Worm (Caenorhabditis elegans) whole organism, late embryonic: ENCODE results near the gene tgn-38.

Experiments used
- C38D4.7 ChIP-seq: fragments of 200-800 bp; sonication (Bioruptor generic); optimal IDR thresholded peaks from 2 replicates; lab custom pipeline; 2018; ENCODE audit warnings: mild to moderate bottlenecking, missing genetic modification characterization, moderate library complexity, missing compliant biosample characterization
- F13H6.1 ChIP-seq: sonication (generic microtip); optimal IDR thresholded peaks from 2 replicates; lab custom pipeline; 2016; ENCODE audit warnings: missing genetic modification characterization, missing compliant biosample characterization
- Y22D7AL.16 ChIP-seq: sonication (generic microtip); optimal IDR thresholded peaks from 2 replicates; lab custom pipeline; 2016; ENCODE audit warnings: missing genetic modification characterization, missing compliant biosample characterization
- ceh-18 ChIP-seq: sonication (generic microtip); optimal IDR thresholded peaks from 2 replicates; lab custom pipeline; 2016; ENCODE audit warnings: missing genetic modification characterization, missing compliant biosample characterization
- ceh-30 ChIP-seq: fragments of 150-350 bp; optimal IDR thresholded peaks from 2 replicates; lab custom pipeline; 2014; ENCODE audit warnings: missing biosample characterization, missing genetic modification characterization
- ceh-45 ChIP-seq: fragments of 200-800 bp; sonication (Bioruptor generic); IDR thresholded peaks from 2 replicates; pipeline ENCODE4 v1.3.6; 2022; ENCODE audit warnings: missing genetic modification reagents, missing genetic modification characterization, missing compliant biosample characterization
- ceh-48 ChIP-seq: sonication (generic microtip); optimal IDR thresholded peaks from 2 replicates; lab custom pipeline; 2016; ENCODE audit warnings: missing genetic modification characterization, inconsistent platforms, missing compliant biosample characterization
- ceh-6 ChIP-seq: fragments of 200-800 bp; sonication (Bioruptor generic); optimal IDR thresholded peaks from 2 replicates; lab custom pipeline; 2018; ENCODE audit warnings: mild to moderate bottlenecking, missing genetic modification characterization, missing compliant biosample characterization
- ceh-9 ChIP-seq: sonication (generic microtip); optimal IDR thresholded peaks from 2 replicates; lab custom pipeline; 2016; ENCODE audit warnings: mild to moderate bottlenecking, missing genetic modification characterization, inconsistent platforms, missing compliant biosample characterization
- elt-2 ChIP-seq: sonication (generic microtip); optimal IDR thresholded peaks from 2 replicates; lab custom pipeline; 2016; ENCODE audit warnings: missing genetic modification reagents, missing genetic modification characterization, missing compliant biosample characterization
- ets-4 ChIP-seq: sonication (generic microtip); optimal IDR thresholded peaks from 2 replicates; lab custom pipeline; 2016; ENCODE audit warnings: missing genetic modification characterization, missing compliant biosample characterization
- eyg-1 ChIP-seq: sonication (generic microtip); optimal IDR thresholded peaks from 2 replicates; lab custom pipeline; 2016; ENCODE audit warnings: missing genotype, missing genetic modification characterization, missing compliant biosample characterization
- fax-1 ChIP-seq: sonication (generic microtip); optimal IDR thresholded peaks from 2 replicates; lab custom pipeline; 2016; ENCODE audit warnings: missing genotype, missing genetic modification characterization, missing compliant biosample characterization
- fkh-6 ChIP-seq: sonication (generic microtip); optimal IDR thresholded peaks from 2 replicates; lab custom pipeline; 2016; ENCODE audit warnings: missing genetic modification characterization, missing compliant biosample characterization
- gmeb-2 ChIP-seq: sonication (generic microtip); optimal IDR thresholded peaks from 2 replicates; lab custom pipeline; 2016; ENCODE audit warnings: missing genetic modification characterization, inconsistent platforms, missing compliant biosample characterization
- hlh-13 ChIP-seq: fragments of 200-800 bp; sonication (Bioruptor generic); optimal IDR thresholded peaks from 2 replicates; lab custom pipeline; 2018; ENCODE audit warnings: mild to moderate bottlenecking, missing genetic modification characterization, missing compliant biosample characterization
- hlh-30 ChIP-seq: sonication (generic microtip); optimal IDR thresholded peaks from 2 replicates; lab custom pipeline; 2017; ENCODE audit warnings: antibody characterized with exemption, missing genetic modification characterization, missing compliant biosample characterization; ENCODE audit not compliant: insufficient read depth
- hlh-6 ChIP-seq: sonication (generic microtip); optimal IDR thresholded peaks from 2 replicates; lab custom pipeline; 2016; ENCODE audit warnings: missing genotype, missing genetic modification characterization, missing compliant biosample characterization
- madf-2 ChIP-seq: sonication (generic microtip); optimal IDR thresholded peaks from 2 replicates; lab custom pipeline; 2017; ENCODE audit warnings: missing genetic modification characterization, missing compliant biosample characterization
- nhr-232 ChIP-seq: sonication (generic microtip); optimal IDR thresholded peaks from 2 replicates; lab custom pipeline; 2016; ENCODE audit warnings: missing genetic modification characterization, missing compliant biosample characterization
- odd-2 ChIP-seq: sonication (generic microtip); optimal IDR thresholded peaks from 2 replicates; lab custom pipeline; 2017; ENCODE audit warnings: antibody characterized with exemption, mild to moderate bottlenecking, missing genetic modification characterization, missing compliant biosample characterization
- pat-9 ChIP-seq: fragments of 200-800 bp; sonication (Bioruptor generic); optimal IDR thresholded peaks from 2 replicates; lab custom pipeline; 2018; ENCODE audit warnings: mild to moderate bottlenecking, missing genetic modification characterization, moderate library complexity, missing compliant biosample characterization
- pqm-1 ChIP-seq: sonication (generic microtip); optimal IDR thresholded peaks from 2 replicates; lab custom pipeline; 2016; ENCODE audit warnings: missing genetic modification characterization, missing compliant biosample characterization
- pros-1 ChIP-seq: fragments of 150-350 bp; optimal IDR thresholded peaks from 2 replicates; lab custom pipeline; 2014; ENCODE audit warnings: missing biosample characterization, missing genetic modification reagents, missing genetic modification characterization
- sox-2 ChIP-seq: fragments of 200-800 bp; sonication (Bioruptor generic); IDR thresholded peaks from 2 replicates; pipeline ENCODE4 v1.3.6; 2022; ENCODE audit warnings: missing genetic modification reagents, missing genetic modification characterization, missing compliant biosample characterization
- syd-9 ChIP-seq: sonication (generic microtip); optimal IDR thresholded peaks from 2 replicates; lab custom pipeline; 2016; ENCODE audit warnings: mild to moderate bottlenecking, missing genetic modification characterization, moderate library complexity, missing compliant biosample characterization
- tbx-2 ChIP-seq: sonication (generic microtip); optimal IDR thresholded peaks from 2 replicates; lab custom pipeline; 2016; ENCODE audit warnings: missing genetic modification characterization, missing compliant biosample characterization
- tbx-7 ChIP-seq: sonication (generic microtip); optimal IDR thresholded peaks from 2 replicates; lab custom pipeline; 2016; ENCODE audit warnings: missing genotype, missing genetic modification characterization, missing compliant biosample characterization
- unc-3 ChIP-seq, 2 experiments: fragments of 200-800 bp in 1 of 2; sonication (Bioruptor generic) in 1 of 2; sonication (generic microtip) in 1 of 2; conservative IDR thresholded peaks in 1 of 2; optimal IDR thresholded peaks in 1 of 2; 2 replicates each; pipeline versions ENCODE4 v1.3.6 to Lab custom; 2016 to 2022; ENCODE audit warnings: missing compliant biosample characterization in 2 of 2, missing genetic modification characterization in 2 of 2, missing genetic modification reagents in 1 of 2
- unc-86 ChIP-seq: sonication (generic microtip); optimal IDR thresholded peaks from 2 replicates; lab custom pipeline; 2016; ENCODE audit warnings: missing genetic modification characterization, missing compliant biosample characterization

tgn-38 gene

ce11 chrIV:12009046-12009674 lies 19.8 kb downstream of the tgn-38 start:
- TF ChIP-seq syd-9 (tag; lab: Kevin White, UChicago) (no peak), tbx-2 (tag; lab: Kevin White, UChicago) (no peak), nhr-232 (tag; lab: Kevin White, UChicago) (no peak), madf-2 (tag; lab: Kevin White, UChicago) (no peak), ceh-18 (tag; lab: Kevin White, UChicago) (no peak), eyg-1 (tag; lab: Kevin White, UChicago) (no peak)

ce11 chrIV:12005090-12005770 lies 23.7 kb downstream of the tgn-38 start:
- TF ChIP-seq ceh-45 (GFP tag; lab: Robert Waterston, UW) (no peak), unc-86 (tag; lab: Kevin White, UChicago) (no peak), tbx-2 (tag; lab: Kevin White, UChicago) (no peak), ceh-9 (tag; lab: Kevin White, UChicago) (no peak), odd-2 (no peak), ets-4 (tag; lab: Kevin White, UChicago) (no peak), fkh-6 (no peak), hlh-30 (tag; lab: Kevin White, UChicago) (no peak), tbx-7 (tag; lab: Kevin White, UChicago) (no peak), F13H6.1 (tag; lab: Kevin White, UChicago) (no peak), nhr-232 (tag; lab: Kevin White, UChicago) (no peak), ceh-48 (tag; lab: Kevin White, UChicago) (no peak), pqm-1 (tag; lab: Kevin White, UChicago) (no peak), elt-2 (tag; lab: Kevin White, UChicago) (no peak), C38D4.7 (no peak)

- no peak for TF ChIP-seq gmeb-2 (tag; lab: Kevin White, UChicago)
- TF ChIP-seq ets-4 (tag; lab: Kevin White, UChicago): no peak
- no peak for TF ChIP-seq nhr-232 (tag; lab: Kevin White, UChicago)
- no peak for TF ChIP-seq hlh-13 (GFP tag; lab: Kevin White, UChicago)
- TF ChIP-seq pat-9 (tag; lab: Kevin White, UChicago): no peak
- no peak for TF ChIP-seq fax-1
- TF ChIP-seq syd-9 (tag; lab: Kevin White, UChicago): no peak
- TF ChIP-seq pros-1 (tag; lab: Kevin White, UChicago): no peak
- TF ChIP-seq hlh-6 (tag; lab: Kevin White, UChicago): no peak
- TF ChIP-seq sox-2: no peak
- TF ChIP-seq ceh-30: no peak
- no peak for TF ChIP-seq ceh-6 (GFP tag; lab: Kevin White, UChicago)
- TF ChIP-seq Y22D7AL.16 (tag; lab: Kevin White, UChicago): no peak
- no peak for TF ChIP-seq unc-3 (GFP tag; conservative IDR thresholded peaks at IDR 0.05; lab: Robert Waterston, UW)
- no peak for TF ChIP-seq unc-3 (tag; optimal IDR thresholded peaks at IDR 0.05; lab: Kevin White, UChicago)
Measured at ce11 chrIV:11986407-11986806, 42.6 kb downstream of the tgn-38 start.
